Fruit fly (Drosophila melanogaster): ENCODE measurements around the gene CG2129.

- TF ChIP-seq CTCF (optimal IDR thresholded peaks at IDR 0.05): no peak
- no peak for TF ChIP-seq CG8478 (optimal IDR thresholded peaks at IDR 0.05)
Observed at dm6 chrX:8196598-8197228, 51.1 kb downstream of the CG2129 start.
